Fruit fly (Drosophila melanogaster) whole organism, prepupa: ENCODE measurements around the gene mRpL15.

ENCODE experiments used
- Blimp-1 ChIP-seq: fragments of 200-800 bp; sonication (Bioruptor generic); optimal IDR thresholded peaks from 3 replicates; lab custom pipeline; 2017; ENCODE audit warnings: missing biosample characterization, missing genetic modification characterization, mild to moderate bottlenecking, moderate library complexity, missing genetic modification reagents
- CG10669 ChIP-seq: fragments of 200-800 bp; sonication (Bioruptor generic); optimal IDR thresholded peaks from 3 replicates; lab custom pipeline; 2018; ENCODE audit warnings: missing biosample characterization, mild to moderate bottlenecking, missing genetic modification characterization, moderate library complexity
- CG11762 ChIP-seq: fragments of 200-800 bp; sonication (Bioruptor generic); optimal IDR thresholded peaks from 3 replicates; lab custom pipeline; 2016; ENCODE audit warnings: missing biosample characterization, missing genetic modification characterization; ENCODE audit not compliant: insufficient read depth
- CG11902 ChIP-seq: fragments of 200-800 bp; sonication (Bioruptor generic); optimal IDR thresholded peaks from 3 replicates; lab custom pipeline; 2016; ENCODE audit warnings: missing biosample characterization, missing genetic modification characterization
- CG15336 ChIP-seq: fragments of 200-800 bp; sonication (Bioruptor generic); IDR thresholded peaks from 2 replicates; pipeline ENCODE4 v1.3.6; 2022; ENCODE audit warnings: missing biosample characterization, missing genetic modification characterization
- CG1621 ChIP-seq: fragments of 200-800 bp; sonication (Bioruptor generic); optimal IDR thresholded peaks from 3 replicates; lab custom pipeline; 2018; ENCODE audit warnings: missing biosample characterization, mild to moderate bottlenecking, missing genetic modification characterization
- CG16779 ChIP-seq: fragments of 200-800 bp; sonication (Bioruptor generic); optimal IDR thresholded peaks from 3 replicates; lab custom pipeline; 2017; ENCODE audit warnings: missing biosample characterization, mild to moderate bottlenecking, missing genetic modification characterization
- CG3032 ChIP-seq: fragments of 200-800 bp; optimal IDR thresholded peaks from 2 replicates; lab custom pipeline; 2019; ENCODE audit warnings: missing biosample characterization, mild to moderate bottlenecking, missing genetic modification characterization, moderate library complexity
- CG31627 ChIP-seq: fragments of 200-800 bp; sonication (Bioruptor generic); optimal IDR thresholded peaks from 3 replicates; lab custom pipeline; 2016; ENCODE audit warnings: missing biosample characterization, missing genetic modification characterization
- CG32006 ChIP-seq: fragments of 200-800 bp; sonication (Bioruptor generic); optimal IDR thresholded peaks from 3 replicates; lab custom pipeline; 2017; ENCODE audit warnings: missing biosample characterization, mild to moderate bottlenecking, missing genetic modification characterization
- CG3919 ChIP-seq: fragments of 200-800 bp; sonication (Bioruptor generic); optimal IDR thresholded peaks from 3 replicates; lab custom pipeline; 2016; ENCODE audit warnings: missing biosample characterization, missing genetic modification characterization
- CG6163 ChIP-seq: fragments of 200-800 bp; sonication (Bioruptor generic); IDR thresholded peaks from 3 replicates; pipeline ENCODE4 v1.3.6; 2022; ENCODE audit warnings: missing biosample characterization, missing genetic modification characterization
- CG6276 ChIP-seq: fragments of 200-800 bp; sonication (Bioruptor generic); optimal IDR thresholded peaks from 2 replicates; lab custom pipeline; 2017; ENCODE audit warnings: missing biosample characterization, mild to moderate bottlenecking, missing genetic modification characterization
- CG6792 ChIP-seq: fragments of 200-800 bp; sonication (Bioruptor generic); optimal IDR thresholded peaks from 3 replicates; lab custom pipeline; 2016; ENCODE audit warnings: missing biosample characterization, missing genetic modification characterization
- CG6854 ChIP-seq: fragments of 200-800 bp; sonication (Bioruptor generic); optimal IDR thresholded peaks from 2 replicates; lab custom pipeline; 2017; ENCODE audit warnings: missing biosample characterization, mild to moderate bottlenecking, missing genetic modification characterization
- CG7368 ChIP-seq: fragments of 200-800 bp; sonication (Bioruptor generic); optimal IDR thresholded peaks from 3 replicates; lab custom pipeline; 2016; ENCODE audit warnings: missing biosample characterization, missing genetic modification characterization
- CG8119 ChIP-seq: fragments of 200-800 bp; sonication (Bioruptor generic); IDR thresholded peaks from 3 replicates; pipeline ENCODE4 v1.3.6; 2022; ENCODE audit warnings: missing biosample characterization, missing genetic modification characterization
- CG8632 ChIP-seq: fragments of 200-800 bp; sonication (Bioruptor generic); optimal IDR thresholded peaks from 3 replicates; lab custom pipeline; 2016; ENCODE audit warnings: missing biosample characterization, missing genetic modification characterization
- CG9139 ChIP-seq: fragments of 200-800 bp; sonication (Bioruptor generic); optimal IDR thresholded peaks from 3 replicates; lab custom pipeline; 2017; ENCODE audit warnings: missing biosample characterization, mild to moderate bottlenecking, missing genetic modification characterization
- Eip75B ChIP-seq: fragments of 200-800 bp; sonication (Bioruptor generic); optimal IDR thresholded peaks from 3 replicates; lab custom pipeline; 2016; ENCODE audit warnings: missing biosample characterization, missing genetic modification characterization
- Eip78C ChIP-seq: fragments of 200-800 bp; sonication (Bioruptor generic); peaks from one replicate; lab custom pipeline; 2016; ENCODE audit warnings: missing biosample characterization, missing genetic modification characterization
- Hr4 ChIP-seq: fragments of 200-800 bp; sonication (Bioruptor generic); optimal IDR thresholded peaks from 3 replicates; lab custom pipeline; 2016; ENCODE audit warnings: missing biosample characterization, missing genetic modification characterization
- Lpt ChIP-seq: fragments of 200-800 bp; sonication (Bioruptor generic); optimal IDR thresholded peaks from 3 replicates; lab custom pipeline; 2016; ENCODE audit warnings: missing biosample characterization, missing genetic modification characterization
- Met ChIP-seq: fragments of 200-800 bp; sonication (Bioruptor generic); optimal IDR thresholded peaks from 3 replicates; lab custom pipeline; 2016; ENCODE audit warnings: missing biosample characterization, missing genetic modification characterization
- OdsH ChIP-seq: fragments of 200-800 bp; sonication (Bioruptor generic); optimal IDR thresholded peaks from 3 replicates; lab custom pipeline; 2016; ENCODE audit warnings: missing biosample characterization, missing genetic modification characterization
- Smox ChIP-seq: fragments of 200-800 bp; sonication (Bioruptor generic); optimal IDR thresholded peaks from 3 replicates; lab custom pipeline; 2016; ENCODE audit warnings: missing biosample characterization, missing genetic modification characterization
- Sox102F ChIP-seq: fragments of 200-800 bp; sonication (Bioruptor generic); optimal IDR thresholded peaks from 2 replicates; lab custom pipeline; 2016; ENCODE audit warnings: missing biosample characterization, mild to moderate bottlenecking, missing genetic modification characterization
- Sox14 ChIP-seq: fragments of 200-800 bp; sonication (Bioruptor generic); optimal IDR thresholded peaks from 3 replicates; lab custom pipeline; 2016; ENCODE audit warnings: missing biosample characterization, missing genetic modification characterization
- acj6 ChIP-seq: fragments of 200-800 bp; sonication (Bioruptor generic); optimal IDR thresholded peaks from 3 replicates; lab custom pipeline; 2016; ENCODE audit warnings: missing biosample characterization, missing genetic modification characterization
- cyc ChIP-seq: fragments of 200-800 bp; sonication (Bioruptor generic); optimal IDR thresholded peaks from 3 replicates; lab custom pipeline; 2016; ENCODE audit warnings: missing biosample characterization, missing genetic modification characterization
- dac ChIP-seq: fragments of 200-800 bp; sonication (Bioruptor generic); optimal IDR thresholded peaks from 2 replicates; lab custom pipeline; 2017; ENCODE audit warnings: missing biosample characterization, mild to moderate bottlenecking, missing genetic modification characterization
- dsx ChIP-seq: fragments of 200-800 bp; optimal IDR thresholded peaks from 3 replicates; lab custom pipeline; 2019; ENCODE audit warnings: missing biosample characterization, mild to moderate bottlenecking, missing genetic modification characterization, moderate library complexity; ENCODE audit not compliant: poor library complexity, severe bottlenecking
- eg ChIP-seq: fragments of 200-800 bp; sonication (Bioruptor generic); IDR thresholded peaks from 3 replicates; pipeline ENCODE4 v1.3.6; 2022; ENCODE audit warnings: missing biosample characterization, missing genetic modification characterization
- fd59A ChIP-seq: fragments of 200-800 bp; sonication (Bioruptor generic); optimal IDR thresholded peaks from 2 replicates; lab custom pipeline; 2017; ENCODE audit warnings: missing biosample characterization, mild to moderate bottlenecking, missing genetic modification characterization, missing genetic modification reagents
- fd85E ChIP-seq: fragments of 200-800 bp; sonication (Bioruptor generic); optimal IDR thresholded peaks from 3 replicates; lab custom pipeline; 2016; ENCODE audit warnings: missing biosample characterization, missing genetic modification characterization
- fkh ChIP-seq: fragments of 200-800 bp; sonication (Bioruptor generic); optimal IDR thresholded peaks from 3 replicates; lab custom pipeline; 2017; ENCODE audit warnings: missing biosample characterization, mild to moderate bottlenecking, missing genetic modification characterization, moderate library complexity
- lz ChIP-seq: fragments of 200-800 bp; sonication (Bioruptor generic); optimal IDR thresholded peaks from 3 replicates; lab custom pipeline; 2016; ENCODE audit warnings: missing biosample characterization, missing genetic modification characterization
- net ChIP-seq: fragments of 200-800 bp; sonication (Bioruptor generic); optimal IDR thresholded peaks from 3 replicates; lab custom pipeline; 2016; ENCODE audit warnings: missing biosample characterization, missing genetic modification characterization
- pdm3 ChIP-seq: fragments of 200-800 bp; sonication (Bioruptor generic); optimal IDR thresholded peaks from 3 replicates; lab custom pipeline; 2016; ENCODE audit warnings: missing biosample characterization, missing genetic modification characterization
- spab ChIP-seq: fragments of 200-800 bp; sonication (Bioruptor generic); optimal IDR thresholded peaks from 2 replicates; lab custom pipeline; 2017; ENCODE audit warnings: missing biosample characterization, mild to moderate bottlenecking, missing genetic modification characterization, missing genetic modification reagents
- ss ChIP-seq, 2 experiments: fragments of 200-800 bp; sonication (Bioruptor generic); optimal IDR thresholded peaks; 2 replicates in 1 of 2; 3 replicates in 1 of 2; lab custom pipeline; 2017 to 2018; ENCODE audit warnings: mild to moderate bottlenecking in 2 of 2, missing biosample characterization in 2 of 2, missing genetic modification characterization in 2 of 2, moderate library complexity in 1 of 2
- svp ChIP-seq: fragments of 200-800 bp; sonication (Bioruptor generic); peaks from one replicate; lab custom pipeline; 2016; ENCODE audit warnings: missing biosample characterization, missing genetic modification characterization
- topi ChIP-seq: fragments of 200-800 bp; sonication (Bioruptor generic); optimal IDR thresholded peaks from 3 replicates; lab custom pipeline; 2016; ENCODE audit warnings: missing biosample characterization, missing genetic modification characterization
- vri ChIP-seq: fragments of 200-800 bp; sonication (Bioruptor generic); optimal IDR thresholded peaks from 3 replicates; lab custom pipeline; 2016; ENCODE audit warnings: missing biosample characterization, mild to moderate bottlenecking, missing genetic modification characterization

mRpL15 gene

dm6 chr3L:20402665-20403492 is 33.1 kb downstream of the mRpL15 start (continued):
- TF ChIP-seq dac (GFP tag; lab: Kevin White, UChicago) (no peak), CG15336 (GFP tag; lab: Robert Waterston, UW) (peak; percentile 25; the same call in 1 of the 2 replicates), CG8119 (GFP tag; lab: Robert Waterston, UW) (no peak), fd59A (GFP tag; lab: Kevin White, UChicago) (peak; percentile 72), OdsH (GFP tag; lab: Kevin White, UChicago) (peak; percentile 66), Eip78C (GFP tag; lab: Kevin White, UChicago) (peak; percentile 91), spab (GFP tag; lab: Kevin White, UChicago) (peak; percentile 73), CG6854 (GFP tag; lab: Kevin White, UChicago) (no peak), fd85E (no peak), CG11902 (GFP tag; lab: Kevin White, UChicago) (peak; percentile 62), lz (GFP tag; lab: Kevin White, UChicago) (peak; percentile 68), Eip75B (GFP tag; lab: Kevin White, UChicago) (peak; percentile 69), Smox (GFP tag; lab: Kevin White, UChicago) (peak; percentile 72), CG9139 (peak; percentile 73), svp (GFP tag; lab: Kevin White, UChicago) (peak; percentile 80), CG16779 (tag; lab: Kevin White, UChicago) (peak; percentile 28), pdm3 (peak; percentile 65), Met (peak; percentile 62), CG8632 (GFP tag; lab: Kevin White, UChicago) (peak; percentile 49), CG32006 (GFP tag; lab: Kevin White, UChicago) (no peak), topi (peak; percentile 60), acj6 (GFP tag; lab: Kevin White, UChicago) (peak; percentile 73), CG3032 (tag; lab: Kevin White, UChicago) (peak; percentile 85), CG11762 (GFP tag; lab: Kevin White, UChicago) (peak; percentile 46), vri (GFP tag; lab: Kevin White, UChicago) (peak; percentile 49), Blimp-1 (GFP tag; lab: Kevin White, UChicago) (no peak), CG7368 (GFP tag; lab: Kevin White, UChicago) (peak; percentile 55), net (GFP tag; lab: Kevin White, UChicago) (peak; percentile 17), cyc (GFP tag; lab: Kevin White, UChicago) (peak; percentile 53), CG3919 (GFP tag; lab: Kevin White, UChicago) (peak; percentile 56), CG1621 (tag; lab: Kevin White, UChicago) (peak; percentile 75), fkh (no peak), CG6792 (GFP tag; lab: Kevin White, UChicago) (peak; percentile 72), Lpt (GFP tag; lab: Kevin White, UChicago) (no peak)
- TF ChIP-seq, all 60 proteins: peak for 45

- TF ChIP-seq CG10669 (GFP tag; lab: Kevin White, UChicago) (no peak), CG8119 (GFP tag; lab: Robert Waterston, UW) (peak; percentile 40; the same call in 2 of the 3 replicates), CG31627 (GFP tag; lab: Kevin White, UChicago) (no peak), Sox14 (GFP tag; lab: Kevin White, UChicago) (peak; percentile 29), Sox102F (GFP tag; lab: Kevin White, UChicago) (no peak), CG15336 (GFP tag; lab: Robert Waterston, UW) (peak; percentile 35; the same call in 1 of the 2 replicates), pdm3 (no peak), net (GFP tag; lab: Kevin White, UChicago) (peak; percentile 58), fkh (peak; percentile 27), CG16779 (tag; lab: Kevin White, UChicago) (peak; percentile 33), CG6276 (peak; percentile 19), fd59A (GFP tag; lab: Kevin White, UChicago) (no peak), Hr4 (GFP tag; lab: Kevin White, UChicago) (no peak), dsx (peak; percentile 62), CG3919 (GFP tag; lab: Kevin White, UChicago) (peak; percentile 30), topi (no peak), OdsH (GFP tag; lab: Kevin White, UChicago) (no peak), CG6163 (GFP tag; lab: Robert Waterston, UW) (peak; percentile 68), eg (GFP tag; lab: Robert Waterston, UW) (peak; percentile 60; the same call in 2 of the 3 replicates), ss (GFP tag; optimal IDR thresholded peaks at IDR 0.05; lab: Kevin White, UChicago) (peak; percentile 12 to 21), CG6792 (GFP tag; lab: Kevin White, UChicago) (no peak), acj6 (GFP tag; lab: Kevin White, UChicago) (no peak), Blimp-1 (GFP tag; lab: Kevin White, UChicago) (no peak), fd85E (peak; percentile 30), CG11902 (GFP tag; lab: Kevin White, UChicago) (no peak)
Measured at dm6 chr3L:20401026-20401912, 34.7 kb downstream of the mRpL15 start, which contains the start of gene trbl. Gene trbl (minus strand): TSS chr3L:20401609.
